Worm (Caenorhabditis elegans): ENCODE results near the gene vha-14.

DNA sequence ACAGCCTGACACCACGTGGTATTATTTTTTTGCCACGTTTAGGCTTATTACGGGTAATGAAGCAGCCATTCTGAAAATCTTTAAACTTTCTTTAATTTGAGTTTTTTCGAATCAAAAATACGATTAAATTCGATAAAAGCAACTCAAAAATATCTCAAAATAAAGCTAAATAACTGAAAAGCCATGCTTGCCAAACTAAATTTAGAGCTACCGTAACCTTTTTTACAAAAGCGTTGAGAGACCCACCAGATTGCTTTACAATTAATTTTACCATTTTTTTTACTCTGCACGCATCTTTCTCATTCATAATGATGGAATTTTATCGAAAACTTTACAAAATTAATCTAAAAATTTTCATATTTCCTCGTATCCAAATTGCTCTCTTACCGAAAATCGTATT, 19.9 kb upstream of the vha-14 start:
- TF ChIP-seq ztf-29 (GFP tag; IDR thresholded peaks at IDR 0.05) (no peak), cog-1 (tag; optimal IDR thresholded peaks at IDR 0.05) (no peak), flt-1 (GFP tag; IDR thresholded peaks at IDR 0.05) (no peak)

Measured in whole organism, midembryonic.